Worm (Caenorhabditis elegans) whole organism, L4/young adult: ENCODE results near the gene F31E9.6.

Experiments used
- W03F9.2 ChIP-seq: fragments of 150-350 bp; optimal IDR thresholded peaks from 2 replicates; lab custom pipeline; 2014; ENCODE audit warnings: missing biosample characterization, missing genetic modification characterization
- dao-5 ChIP-seq: sonication (generic microtip); optimal IDR thresholded peaks from 2 replicates; lab custom pipeline; 2016; ENCODE audit warnings: missing genotype, missing genetic modification characterization, moderate library complexity, missing compliant biosample characterization
- him-1 ChIP-seq: sonication (generic microtip); optimal IDR thresholded peaks from 2 replicates; lab custom pipeline; 2016; ENCODE audit warnings: missing genotype, missing genetic modification reagents, missing genetic modification characterization, missing compliant biosample characterization

DNA sequence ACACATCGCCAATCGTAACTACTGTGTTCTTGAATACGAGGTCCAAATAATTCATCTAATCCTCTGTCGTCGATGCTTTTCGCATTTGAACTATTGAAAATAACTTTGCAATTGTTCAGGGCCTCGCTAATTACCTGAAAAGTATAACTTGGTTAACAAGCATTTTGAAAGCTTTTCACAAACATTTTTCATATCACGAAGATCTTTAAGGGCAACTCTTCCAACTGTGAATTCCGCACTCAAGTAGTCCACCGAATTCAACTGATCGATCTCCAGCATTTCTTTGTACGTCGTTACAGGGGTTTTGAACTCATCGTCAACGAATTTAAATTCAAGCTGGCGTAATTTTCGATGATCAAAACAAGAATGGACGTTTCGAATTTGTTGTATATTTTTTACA is 18.5 kb downstream of the F31E9.6 start:
- no peak for TF ChIP-seq him-1 (tag; lab: Kevin White, UChicago)
- TF ChIP-seq dao-5 (tag; lab: Kevin White, UChicago), result no peak
- no peak for TF ChIP-seq W03F9.2 (tag; lab: Kevin White, UChicago)
